Worm (Caenorhabditis elegans) whole organism, L4 larva: Measurements from ENCODE around the gene F11C7.6.

Experiments
- ZK546.5 ChIP-seq, 2 experiments: sonication (generic microtip); optimal IDR thresholded peaks; 2 replicates each; lab custom pipeline; 2017; ENCODE audit warnings: missing biosample characterization in 2 of 2, missing genetic modification characterization in 2 of 2
- ceh-20 ChIP-seq: fragments of 200-800 bp; sonication (Bioruptor generic); IDR thresholded peaks from 2 replicates; pipeline ENCODE4 v1.3.6; 2022; ENCODE audit warnings: missing genetic modification reagents, missing genetic modification characterization, missing compliant biosample characterization
- ceh-32 ChIP-seq: sonication (generic microtip); optimal IDR thresholded peaks from 2 replicates; lab custom pipeline; 2016; ENCODE audit warnings: mild to moderate bottlenecking, missing genetic modification characterization, missing compliant biosample characterization; ENCODE audit not compliant: poor library complexity
- lim-7 ChIP-seq: fragments of 200-800 bp; sonication (Bioruptor generic); IDR thresholded peaks from 2 replicates; pipeline ENCODE4 v1.3.6; 2022; ENCODE audit warnings: missing genetic modification characterization, missing compliant biosample characterization
- lin-13 ChIP-seq: fragments of 150-350 bp; optimal IDR thresholded peaks from 2 replicates; lab custom pipeline; 2014; ENCODE audit warnings: missing biosample characterization, missing genetic modification reagents, missing genetic modification characterization
- lsy-2 ChIP-seq, 2 experiments: fragments of 150-350 bp in 1 of 2; sonication (generic microtip) in 1 of 2; optimal IDR thresholded peaks; 2 replicates each; lab custom pipeline; 2014 to 2017; ENCODE audit warnings: missing biosample characterization in 2 of 2, missing genetic modification characterization in 2 of 2
- snpc-4 ChIP-seq: fragments of 150-350 bp; optimal IDR thresholded peaks from 2 replicates; lab custom pipeline; 2014; ENCODE audit warnings: missing biosample characterization, missing genetic modification characterization
- unc-39 ChIP-seq: sonication (generic microtip); optimal IDR thresholded peaks from 2 replicates; lab custom pipeline; 2017; ENCODE audit warnings: missing biosample characterization, missing genetic modification characterization
- zip-2 ChIP-seq: fragments of 150-350 bp; optimal IDR thresholded peaks from 2 replicates; lab custom pipeline; 2014; ENCODE audit warnings: missing biosample characterization, missing genetic modification characterization

ce11 chrX:17412642-17413041 is 11.3 kb downstream of the F11C7.6 start:
- TF ChIP-seq ceh-32 (tag; lab: Kevin White, UChicago) (no peak), ZK546.5 (tag; optimal IDR thresholded peaks at IDR 0.05; lab: Kevin White, UChicago) (no peak), lin-13 (no peak), ceh-20 (no peak), unc-39 (tag; lab: Kevin White, UChicago) (no peak), zip-2 (tag; lab: Kevin White, UChicago) (no peak), snpc-4 (tag; lab: Kevin White, UChicago) (no peak), lim-7 (GFP tag; lab: Robert Waterston, UW) (no peak), lsy-2 (tag; optimal IDR thresholded peaks at IDR 0.05; lab: Kevin White, UChicago) (no peak)
